Worm (Caenorhabditis elegans) whole organism, L4 larva: ENCODE results near the gene W08E12.5.
"Not testable (repeated sequence)": the region's sequence is repeated elsewhere in the genome, so short reads cannot be mapped to it uniquely, and the experiment has no call there.

Experiments used
- aly-2 ChIP-seq: sonication (generic microtip); optimal IDR thresholded peaks from 2 replicates; lab custom pipeline; 2018; ENCODE audit warnings: missing biosample characterization, missing genetic modification characterization
- dmd-8 ChIP-seq: fragments of 200-800 bp; sonication (Bioruptor generic); IDR thresholded peaks from 2 replicates; pipeline ENCODE4 v1.3.6; 2022; ENCODE audit warnings: missing genetic modification characterization, missing compliant biosample characterization
- dpl-1 ChIP-seq: fragments of 150-350 bp; optimal IDR thresholded peaks from 2 replicates; lab custom pipeline; 2014; ENCODE audit warnings: missing biosample characterization, missing genetic modification reagents, missing genetic modification characterization
- fkh-10 ChIP-seq: fragments of 150-350 bp; optimal IDR thresholded peaks from 2 replicates; lab custom pipeline; 2014; ENCODE audit warnings: missing biosample characterization, missing genetic modification reagents, missing genetic modification characterization
- nhr-11 ChIP-seq: fragments of 150-350 bp; optimal IDR thresholded peaks from 2 replicates; lab custom pipeline; 2014; ENCODE audit warnings: missing biosample characterization, missing genetic modification characterization

DNA sequence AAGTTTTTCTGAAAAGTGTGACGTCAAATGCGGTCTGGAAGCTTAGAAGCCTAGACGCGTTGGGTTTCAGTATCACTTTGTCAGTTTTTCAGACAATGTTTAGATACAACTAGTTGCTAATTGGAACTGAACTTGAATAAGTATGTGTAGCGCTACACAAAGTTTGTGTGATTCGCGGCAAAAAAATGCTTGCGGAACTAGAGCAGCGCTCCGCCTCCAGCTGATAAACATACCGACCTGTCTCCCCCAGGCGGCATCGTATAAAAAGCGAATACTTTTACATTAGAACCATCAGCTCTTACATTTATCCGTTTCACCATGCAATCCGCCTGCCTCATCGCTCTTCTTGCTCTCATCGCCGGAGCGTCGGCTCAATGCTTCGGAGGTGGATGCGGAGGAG lies 3.1 kb downstream of the W08E12.5 start, which contains the start of gene idpp-12:
- TF ChIP-seq fkh-10 (GFP tag; lab: Kevin White, UChicago); dpl-1 (GFP tag; lab: Kevin White, UChicago); nhr-11 (tag; lab: Kevin White, UChicago); aly-2 (tag; lab: Kevin White, UChicago); dmd-8 (GFP tag; lab: Robert Waterston, UW): not testable (repeated sequence)
